Worm (Caenorhabditis elegans): ENCODE measurements around the gene vps-16.

Gene vps-16

DNA sequence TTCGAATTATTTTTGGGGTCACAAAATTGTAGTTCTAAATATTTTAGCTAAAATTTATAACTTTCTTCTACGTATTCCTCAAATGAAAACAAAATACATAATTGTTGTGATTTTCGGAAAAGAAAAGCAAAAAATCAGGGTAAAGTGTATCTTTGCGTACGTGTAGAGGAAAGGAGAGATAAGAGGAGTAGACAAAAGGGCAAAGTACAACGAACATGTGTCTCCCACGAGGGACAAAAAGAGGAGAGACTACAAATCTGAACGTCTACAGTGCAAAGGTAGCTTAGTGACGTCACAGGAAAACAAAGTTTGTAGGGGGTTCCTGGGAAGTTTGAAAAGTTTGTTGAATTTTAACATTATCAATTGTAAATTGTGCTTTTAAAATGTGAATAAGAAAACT lies 14.5 kb downstream of the vps-16 start:
- TF ChIP-seq elt-2 (tag; optimal IDR thresholded peaks at IDR 0.05) (peak; percentile 63), irx-1 (tag; optimal IDR thresholded peaks at IDR 0.05) (no peak), lsy-2 (tag; optimal IDR thresholded peaks at IDR 0.05) (peak in 1 of 2 experiments; percentile 32), blmp-1 (tag; optimal IDR thresholded peaks at IDR 0.05) (peak; percentile 69), snu-23 (GFP tag; optimal IDR thresholded peaks at IDR 0.05) (peak; percentile 68), C16A3.4 (tag; optimal IDR thresholded peaks at IDR 0.05) (peak; percentile 16), hlh-4 (tag; optimal IDR thresholded peaks at IDR 0.05) (no peak), unc-130 (tag; optimal IDR thresholded peaks at IDR 0.05) (no peak), vab-15 (tag; optimal IDR thresholded peaks at IDR 0.05) (no peak), nhr-19 (GFP tag; conservative IDR thresholded peaks at IDR 0.05) (peak; percentile 55), rnt-1 (tag; optimal IDR thresholded peaks at IDR 0.05) (peak; percentile 51), nhr-71 (tag; optimal IDR thresholded peaks at IDR 0.05) (peak; percentile 67), nhr-90 (tag; optimal IDR thresholded peaks at IDR 0.05; ENCODE audit: poor library complexity) (peak; percentile 45), mep-1 (tag; optimal IDR thresholded peaks at IDR 0.05) (peak; percentile 48), mdl-1 (tag; optimal IDR thresholded peaks at IDR 0.05) (peak in 1 of 2 experiments; percentile 66), elt-3 (tag; optimal IDR thresholded peaks at IDR 0.05) (peak in 1 of 6 experiments; percentile 49), nhr-85 (tag) (peak; percentile 78), nhr-11 (tag; optimal IDR thresholded peaks at IDR 0.05) (peak; percentile 34), lin-14 (GFP tag; optimal IDR thresholded peaks at IDR 0.05) (peak; percentile 76), lin-35 (GFP tag; optimal IDR thresholded peaks at IDR 0.05) (peak; percentile 13 to 49), nhr-20 (tag; optimal IDR thresholded peaks at IDR 0.05) (peak; percentile 77), ama-1 (optimal IDR thresholded peaks at IDR 0.05) (no peak), ztf-4 (tag; optimal IDR thresholded peaks at IDR 0.05) (peak; percentile 62), efl-1 (optimal IDR thresholded peaks at IDR 0.05) (peak in 1 of 2 experiments; percentile 1), efl-1 (GFP tag; optimal IDR thresholded peaks at IDR 0.05 in 1 of 2) (no peak), lin-13 (GFP tag; optimal IDR thresholded peaks at IDR 0.05) (peak; percentile 27), dpl-1 (GFP tag; optimal IDR thresholded peaks at IDR 0.05) (peak in 2 of 3 experiments; percentile 17 to 36), tbx-2 (tag; optimal IDR thresholded peaks at IDR 0.05) (peak; percentile 12), fos-1 (tag; optimal IDR thresholded peaks at IDR 0.05) (no peak)

DNA sequence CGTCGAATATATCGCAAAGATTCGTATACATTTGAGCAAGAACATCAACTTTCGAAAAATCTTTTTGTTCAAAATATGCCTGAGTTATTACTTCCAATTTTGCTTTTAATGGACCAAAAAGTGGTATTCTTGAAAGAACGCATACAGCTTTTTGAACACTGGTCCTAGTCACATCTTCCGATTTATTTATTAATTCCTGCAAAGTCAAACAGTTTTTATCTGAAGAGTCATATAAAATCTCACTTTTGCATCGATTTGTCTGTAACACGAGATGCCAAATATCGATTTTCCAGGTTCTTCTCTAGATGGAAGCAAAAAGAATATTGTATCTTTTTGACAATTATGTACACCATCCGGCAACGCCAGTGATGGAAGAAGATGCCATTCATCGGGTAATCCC lies 16.8 kb downstream of the vps-16 start:
- TF ChIP-seq fkh-8 (tag; optimal IDR thresholded peaks at IDR 0.05) (no peak), nhr-85 (tag) (no peak), efl-1 (optimal IDR thresholded peaks at IDR 0.05) (no peak), efl-1 (GFP tag; optimal IDR thresholded peaks at IDR 0.05 in 1 of 2) (peak in 1 of 2 experiments; percentile 12), ceh-90 (tag; optimal IDR thresholded peaks at IDR 0.05) (no peak)

DNA sequence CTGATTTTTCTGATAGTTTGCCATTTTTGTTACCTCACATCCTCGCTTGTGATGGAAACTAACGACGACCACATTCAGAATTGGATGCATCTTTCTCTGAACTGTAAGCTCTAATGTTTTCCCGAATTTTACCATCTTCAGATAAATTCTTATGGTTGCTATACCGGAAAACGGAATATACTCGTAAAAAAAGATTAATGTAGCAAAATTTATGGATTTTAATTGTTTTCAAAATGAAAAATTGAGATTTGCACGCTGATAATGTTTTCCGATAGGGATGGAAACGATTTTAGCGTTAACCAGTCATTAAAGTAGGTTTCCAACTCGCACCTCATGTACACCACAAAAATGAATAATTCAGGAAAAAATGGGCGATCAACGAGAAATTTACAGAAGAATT lies 17.6 kb downstream of the vps-16 start, which contains the start of gene T26A5.6:
Gene T26A5.6 (minus strand): TSS at position 101 of the 400 bp plus-strand sequence.
- TF ChIP-seq dpl-1 (GFP tag; optimal IDR thresholded peaks at IDR 0.05) (no peak), sptf-1 (tag; optimal IDR thresholded peaks at IDR 0.05) (no peak), C04F5.9 (tag; optimal IDR thresholded peaks at IDR 0.05) (no peak), unc-86 (tag; optimal IDR thresholded peaks at IDR 0.05) (no peak), pax-3 (tag; optimal IDR thresholded peaks at IDR 0.05) (no peak), hlh-17 (GFP tag; optimal IDR thresholded peaks at IDR 0.05; ENCODE audit: borderline replicate concordance) (no peak), nhr-28 (tag; optimal IDR thresholded peaks at IDR 0.05) (no peak)

DNA sequence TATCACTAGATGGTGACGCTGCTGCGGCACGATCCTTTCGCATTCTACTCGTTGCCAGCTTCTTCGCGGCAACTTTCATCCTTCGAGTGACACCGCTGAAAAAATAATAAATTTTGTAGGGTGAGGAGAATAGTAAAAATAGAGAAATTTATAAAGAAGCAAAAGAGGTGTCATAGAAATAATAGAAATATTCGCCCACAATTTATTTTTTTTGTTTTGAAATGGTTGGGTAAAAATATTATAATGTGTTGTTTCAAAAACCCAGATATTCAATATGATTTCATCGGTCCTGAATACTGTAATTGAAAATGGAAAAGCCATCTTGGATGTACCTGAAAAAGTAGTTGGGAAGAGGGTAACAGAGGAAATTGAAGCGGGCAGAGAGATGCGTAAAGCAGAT lies 19.2 kb downstream of the vps-16 start, which contains the start of gene set-1:
Gene set-1 (minus strand): TSS at position 101 of the 400 bp plus-strand sequence.
- TF ChIP-seq nhr-85 (tag) (no peak), lin-13 (GFP tag; optimal IDR thresholded peaks at IDR 0.05) (no peak), elt-2 (tag; optimal IDR thresholded peaks at IDR 0.05) (no peak), ets-5 (GFP tag; IDR thresholded peaks at IDR 0.05) (no peak)
